Worm (Caenorhabditis elegans) whole organism, young adult: ENCODE results near the gene F59E12.9.

Experiments
- ama-1 ChIP-seq, 3 experiments: fragments of 150-350 bp in 1 of 3; sonication (generic microtip) in 2 of 3; optimal IDR thresholded peaks; 2 replicates each; lab custom pipeline; 2014 to 2018; ENCODE audit warnings: missing biosample characterization in 2 of 3, missing genetic modification characterization in 2 of 3, missing genetic modification reagents in 2 of 3
- attf-6 ChIP-seq: fragments of 200-800 bp; sonication (Bioruptor generic); IDR thresholded peaks from 2 replicates; pipeline ENCODE4 v1.3.6; 2022; ENCODE audit warnings: missing genetic modification reagents, missing genetic modification characterization, missing compliant biosample characterization
- dpl-1 ChIP-seq: fragments of 150-350 bp; optimal IDR thresholded peaks from 2 replicates; lab custom pipeline; 2014; ENCODE audit warnings: missing biosample characterization, missing genetic modification reagents, missing genetic modification characterization
- hrde-1 ChIP-seq: sonication (generic microtip); optimal IDR thresholded peaks from 2 replicates; lab custom pipeline; 2016; ENCODE audit warnings: missing genetic modification characterization, mild to moderate bottlenecking, missing compliant biosample characterization, moderate library complexity, missing genotype, missing genetic modification reagents, borderline replicate concordance
- unc-62 ChIP-seq: fragments of 150-350 bp; optimal IDR thresholded peaks from 2 replicates; lab custom pipeline; 2014; ENCODE audit warnings: missing biosample characterization, missing genetic modification reagents, missing genetic modification characterization

- TF ChIP-seq attf-6 (GFP tag; lab: Robert Waterston, UW) (no peak), dpl-1 (GFP tag; lab: Kevin White, UChicago) (no peak), hrde-1 (tag; lab: Kevin White, UChicago) (no peak), unc-62 (GFP tag; lab: Kevin White, UChicago) (no peak), ama-1 (optimal IDR thresholded peaks at IDR 0.05; lab: Kevin White, UChicago) (no peak), ama-1 (GFP tag; optimal IDR thresholded peaks at IDR 0.05; lab: Kevin White, UChicago) (no peak)
Measured at ce11 chrII:5603194-5603593, 43.6 kb downstream of the F59E12.9 start, which contains the start of gene C17G10.6.
